In genomic region chrX:17741019-17741863, dm6 we compare ENCODE assay signal across 4 fruit fly cellular contexts.
TF ChIP-seq lines count a peak whose summit lies in the region.

No protein-coding gene starts in this region.

- TF ChIP-seq CTCF in whole organism, embryonic (GFP tag; optimal IDR thresholded peaks at IDR 0.05; lab: Kevin White, UChicago) = no peak

TF ChIP-seq in whole organism, adult, 20 proteins besides CTCF, POLR2A, EP300 and RAD21:
- TF ChIP-seq pad (GFP tag; optimal IDR thresholded peaks at IDR 0.05; lab: Kevin White, UChicago) (peak; percentile 8), tj (GFP tag; optimal IDR thresholded peaks at IDR 0.05; lab: Kevin White, UChicago) (no peak)

TF ChIP-seq in whole organism, embryonic, 481 proteins besides CTCF, POLR2A, EP300 and RAD21 (continues in another document):
- no peak for TF ChIP-seq luna (GFP tag; optimal IDR thresholded peaks at IDR 0.05; lab: Kevin White, UChicago)
- TF ChIP-seq scrt (GFP tag; optimal IDR thresholded peaks at IDR 0.05; lab: Kevin White, UChicago) = no peak
- TF ChIP-seq CG13624 (GFP tag; optimal IDR thresholded peaks at IDR 0.05; lab: Kevin White, UChicago) = no peak
- no peak for TF ChIP-seq Dip2 (GFP tag; IDR thresholded peaks at IDR 0.05; lab: Robert Waterston, UW)
- TF ChIP-seq MBD-R2 (GFP tag; IDR thresholded peaks at IDR 0.05; lab: Robert Waterston, UW) = no peak
- no peak for TF ChIP-seq Ravus (GFP tag; IDR thresholded peaks at IDR 0.05; lab: Robert Waterston, UW)
- TF ChIP-seq CG32767 (GFP tag; IDR thresholded peaks at IDR 0.05; lab: Robert Waterston, UW) = no peak
- TF ChIP-seq Hand (GFP tag; optimal IDR thresholded peaks at IDR 0.05; lab: Kevin White, UChicago) = no peak
- TF ChIP-seq danr (GFP tag; IDR thresholded peaks at IDR 0.05; lab: Robert Waterston, UW) = no peak
- 0 out of 3 replicates have a peak, but pooled peaks have one; percentile 25 for TF ChIP-seq ci (GFP tag; IDR thresholded peaks at IDR 0.05; lab: Robert Waterston, UW)
- TF ChIP-seq grau (tag; optimal IDR thresholded peaks at IDR 0.05; lab: Kevin White, UChicago) = peak; percentile 14
- no peak for TF ChIP-seq Jarid2 (GFP tag; optimal IDR thresholded peaks at IDR 0.05; lab: Kevin White, UChicago)
- TF ChIP-seq CG14710 (tag; optimal IDR thresholded peaks at IDR 0.05; lab: Kevin White, UChicago) = peak; percentile 14
- no peak for TF ChIP-seq CG8359 (GFP tag; optimal IDR thresholded peaks at IDR 0.05; lab: Kevin White, UChicago; ENCODE audit: borderline replicate concordance)
- no peak for TF ChIP-seq Oli (tag; optimal IDR thresholded peaks at IDR 0.05; lab: Kevin White, UChicago)
- TF ChIP-seq D (optimal IDR thresholded peaks at IDR 0.05; lab: Kevin White, UChicago) = no peak
- TF ChIP-seq D (GFP tag; optimal IDR thresholded peaks at IDR 0.05; lab: Kevin White, UChicago) = no peak
- no peak for TF ChIP-seq CG17568 (GFP tag; optimal IDR thresholded peaks at IDR 0.05; lab: Kevin White, UChicago)
- TF ChIP-seq wek (GFP tag; optimal IDR thresholded peaks at IDR 0.05; lab: Kevin White, UChicago) = no peak
- peak in 1 of 2 experiments; percentile 1 for TF ChIP-seq Hr51 (GFP tag; optimal IDR thresholded peaks at IDR 0.05; lab: Kevin White, UChicago)
- no peak for TF ChIP-seq Hey (tag; optimal IDR thresholded peaks at IDR 0.05; lab: Kevin White, UChicago)
- no peak for TF ChIP-seq CG8281 (tag; optimal IDR thresholded peaks at IDR 0.05; lab: Kevin White, UChicago)
- TF ChIP-seq CG6654 (GFP tag; optimal IDR thresholded peaks at IDR 0.05; lab: Kevin White, UChicago) = no peak
- no peak for TF ChIP-seq bsh (GFP tag; optimal IDR thresholded peaks at IDR 0.05; lab: Kevin White, UChicago)
- TF ChIP-seq so (GFP tag; IDR thresholded peaks at IDR 0.05; lab: Robert Waterston, UW) = no peak
- no peak for TF ChIP-seq Mes4 (GFP tag; optimal IDR thresholded peaks at IDR 0.05; lab: Kevin White, UChicago)
- TF ChIP-seq pros (GFP tag; optimal IDR thresholded peaks at IDR 0.05; lab: Kevin White, UChicago) = peak; percentile 81
- TF ChIP-seq fd3F (GFP tag; optimal IDR thresholded peaks at IDR 0.05; lab: Kevin White, UChicago) = no peak
- no peak for TF ChIP-seq CG13123 (GFP tag; optimal IDR thresholded peaks at IDR 0.05; lab: Kevin White, UChicago)
- TF ChIP-seq CG2120 (GFP tag; optimal IDR thresholded peaks at IDR 0.05; lab: Kevin White, UChicago) = no peak
- TF ChIP-seq ato (GFP tag; IDR thresholded peaks at IDR 0.05; lab: Robert Waterston, UW; ENCODE audit: partially characterized antibody) = no peak

TF ChIP-seq in whole organism, prepupa, 60 proteins besides CTCF, POLR2A, EP300 and RAD21:
- no peak for TF ChIP-seq vri (GFP tag; optimal IDR thresholded peaks at IDR 0.05; lab: Kevin White, UChicago)
- TF ChIP-seq fkh (GFP tag; optimal IDR thresholded peaks at IDR 0.05; lab: Kevin White, UChicago) = no peak
- TF ChIP-seq Eip78C (GFP tag; lab: Kevin White, UChicago) = peak; percentile 55
- TF ChIP-seq Smox (GFP tag; optimal IDR thresholded peaks at IDR 0.05; lab: Kevin White, UChicago) = peak; percentile 2
- TF ChIP-seq esn (GFP tag; optimal IDR thresholded peaks at IDR 0.05; lab: Kevin White, UChicago) = peak; percentile 26
- TF ChIP-seq CG16779 (tag; optimal IDR thresholded peaks at IDR 0.05; lab: Kevin White, UChicago) = no peak
- peak; percentile 68 for TF ChIP-seq svp (GFP tag; lab: Kevin White, UChicago)
- TF ChIP-seq Sox14 (GFP tag; optimal IDR thresholded peaks at IDR 0.05; lab: Kevin White, UChicago) = no peak

TF ChIP-seq in whole organism, wandering third instar larva, 38 proteins besides CTCF, POLR2A, EP300 and RAD21:
- TF ChIP-seq br (GFP tag; optimal IDR thresholded peaks at IDR 0.05; lab: Kevin White, UChicago) (no peak), tai (GFP tag; optimal IDR thresholded peaks at IDR 0.05; lab: Kevin White, UChicago) (no peak), Myc (optimal IDR thresholded peaks at IDR 0.05; lab: Kevin White, UChicago) (no peak), Rel (GFP tag; optimal IDR thresholded peaks at IDR 0.05; lab: Kevin White, UChicago) (no peak), Rel (tag; optimal IDR thresholded peaks at IDR 0.05; lab: Kevin White, UChicago) (peak; percentile 93), brk (GFP tag; optimal IDR thresholded peaks at IDR 0.05; lab: Kevin White, UChicago) (no peak), OdsH (GFP tag; optimal IDR thresholded peaks at IDR 0.05; lab: Kevin White, UChicago) (no peak), N (GFP tag; optimal IDR thresholded peaks at IDR 0.05; lab: Kevin White, UChicago) (no peak), foxo (GFP tag; optimal IDR thresholded peaks at IDR 0.05; lab: Kevin White, UChicago) (peak in 1 of 2 experiments; percentile 0), sage (GFP tag; optimal IDR thresholded peaks at IDR 0.05; lab: Kevin White, UChicago) (no peak), dl (GFP tag; optimal IDR thresholded peaks at IDR 0.05; lab: Kevin White, UChicago; ENCODE audit: insufficient read depth in 1 of 2, partially characterized antibody in 2 of 2) (no peak), Hnf4 (GFP tag; optimal IDR thresholded peaks at IDR 0.05; lab: Kevin White, UChicago) (no peak), dsf (GFP tag; optimal IDR thresholded peaks at IDR 0.05; lab: Kevin White, UChicago; ENCODE audit: borderline replicate concordance) (no peak)
